Fruit fly (Drosophila melanogaster): Measurements from ENCODE around the gene SclB.

DNA sequence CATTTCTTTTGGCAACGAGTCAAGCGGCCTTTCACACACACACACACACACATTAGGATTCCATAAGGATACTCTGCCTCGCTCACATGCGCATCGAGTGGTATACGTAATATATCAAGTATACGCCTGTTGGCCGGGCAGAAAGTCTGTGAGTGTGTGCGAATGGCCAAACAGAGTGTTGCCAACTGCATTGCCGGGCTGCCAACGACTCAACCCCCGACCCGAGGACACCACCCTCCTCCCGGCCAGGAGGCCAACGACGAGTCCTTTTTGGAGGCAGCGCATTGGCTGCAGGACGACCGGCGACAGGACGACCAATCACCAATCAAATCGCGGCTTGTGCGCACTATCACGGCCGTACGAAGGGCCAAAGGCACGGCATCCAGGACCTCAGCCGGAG is 39.9 kb downstream of the SclB start:
- no peak for TF ChIP-seq Hr78 (GFP tag; optimal IDR thresholded peaks at IDR 0.05)
- no peak for TF ChIP-seq usp (GFP tag; optimal IDR thresholded peaks at IDR 0.05)
- TF ChIP-seq pan (optimal IDR thresholded peaks at IDR 0.05), result no peak
- no peak for TF ChIP-seq Abd-B (GFP tag; optimal IDR thresholded peaks at IDR 0.05)
- no peak for TF ChIP-seq Dif (GFP tag; optimal IDR thresholded peaks at IDR 0.05; ENCODE audit: partially characterized antibody)
- no peak for TF ChIP-seq Dfd (GFP tag; optimal IDR thresholded peaks at IDR 0.05)
- TF ChIP-seq ey (GFP tag; optimal IDR thresholded peaks at IDR 0.05), result no peak
- TF ChIP-seq psq (GFP tag; optimal IDR thresholded peaks at IDR 0.05), result no peak
- no peak for TF ChIP-seq Myc (optimal IDR thresholded peaks at IDR 0.05)
- no peak for TF ChIP-seq rgr (GFP tag; optimal IDR thresholded peaks at IDR 0.05)
- TF ChIP-seq woc (GFP tag; optimal IDR thresholded peaks at IDR 0.05), result no peak

All from whole organism, wandering third instar larva.